Worm (Caenorhabditis elegans) whole organism, young adult: ENCODE data around the gene F23H12.5.

ENCODE experiments used
- B0019.2 ChIP-seq: fragments of 200-800 bp; sonication (Bioruptor generic); conservative IDR thresholded peaks from 2 replicates; pipeline ENCODE4 v1.3.6; 2022; ENCODE audit warnings: missing genetic modification reagents, missing genetic modification characterization, missing compliant biosample characterization
- B0336.3 ChIP-seq: fragments of 200-800 bp; sonication (Bioruptor generic); IDR thresholded peaks from 2 replicates; pipeline ENCODE4 v1.3.6; 2022; ENCODE audit warnings: missing genetic modification characterization, missing compliant biosample characterization
- C17E4.6 ChIP-seq: fragments of 200-800 bp; sonication (Bioruptor generic); IDR thresholded peaks from 2 replicates; pipeline ENCODE4 v1.3.6; 2022; ENCODE audit warnings: missing genetic modification reagents, missing genetic modification characterization, missing compliant biosample characterization
- F23B12.7 ChIP-seq: sonication (generic microtip); optimal IDR thresholded peaks from 2 replicates; lab custom pipeline; 2017; ENCODE audit warnings: missing genetic modification characterization, mild to moderate bottlenecking, missing compliant biosample characterization, antibody characterized with exemption, moderate library complexity; ENCODE audit not compliant: insufficient read depth
- F49E8.2 ChIP-seq: sonication (generic microtip); optimal IDR thresholded peaks from 3 replicates; lab custom pipeline; 2017; ENCODE audit warnings: missing genetic modification characterization, mild to moderate bottlenecking, missing compliant biosample characterization, antibody characterized with exemption, moderate library complexity; ENCODE audit not compliant: insufficient read depth
- F55B11.4 ChIP-seq: sonication (generic microtip); optimal IDR thresholded peaks from 2 replicates; lab custom pipeline; 2016; ENCODE audit warnings: missing compliant biosample characterization, missing genetic modification characterization, borderline replicate concordance; ENCODE audit not compliant: insufficient read depth
- F57A8.1 ChIP-seq: fragments of 200-800 bp; sonication (Bioruptor generic); optimal IDR thresholded peaks from 2 replicates; lab custom pipeline; 2018; ENCODE audit warnings: mild to moderate bottlenecking, missing genetic modification characterization, moderate library complexity, missing compliant biosample characterization
- Y95B8A.8 ChIP-seq: fragments of 200-800 bp; sonication (Bioruptor generic); IDR thresholded peaks from 2 replicates; pipeline ENCODE4 v1.3.6; 2022; ENCODE audit warnings: missing genetic modification reagents, missing genetic modification characterization, missing compliant biosample characterization
- ama-1 ChIP-seq, 3 experiments: fragments of 150-350 bp in 1 of 3; sonication (generic microtip) in 2 of 3; optimal IDR thresholded peaks; 2 replicates each; lab custom pipeline; 2014 to 2018; ENCODE audit warnings: missing biosample characterization in 2 of 3, missing genetic modification characterization in 2 of 3, missing genetic modification reagents in 2 of 3
- cebp-2 ChIP-seq: fragments of 200-800 bp; sonication (Bioruptor generic); IDR thresholded peaks from 2 replicates; pipeline ENCODE4 v1.3.6; 2022; ENCODE audit warnings: missing genetic modification characterization, missing compliant biosample characterization
- ceh-27 ChIP-seq: fragments of 200-800 bp; sonication (Bioruptor generic); optimal IDR thresholded peaks from 2 replicates; lab custom pipeline; 2018; ENCODE audit warnings: mild to moderate bottlenecking, missing genetic modification characterization, moderate library complexity, missing compliant biosample characterization
- ceh-91 ChIP-seq: fragments of 200-800 bp; sonication (Bioruptor generic); IDR thresholded peaks from 2 replicates; pipeline ENCODE4 v1.3.6; 2022; ENCODE audit warnings: missing genetic modification reagents, missing genetic modification characterization, missing compliant biosample characterization
- chd-7 ChIP-seq: sonication (generic microtip); optimal IDR thresholded peaks from 2 replicates; lab custom pipeline; 2016; ENCODE audit warnings: mild to moderate bottlenecking, missing genetic modification characterization, moderate library complexity, missing compliant biosample characterization
- dpff-1 ChIP-seq: sonication (generic microtip); optimal IDR thresholded peaks from 2 replicates; lab custom pipeline; 2017; ENCODE audit warnings: mild to moderate bottlenecking, missing genetic modification characterization, missing compliant biosample characterization
- dpl-1 ChIP-seq: fragments of 150-350 bp; optimal IDR thresholded peaks from 2 replicates; lab custom pipeline; 2014; ENCODE audit warnings: missing biosample characterization, missing genetic modification reagents, missing genetic modification characterization
- egrh-3 ChIP-seq: fragments of 200-800 bp; sonication (Bioruptor generic); IDR thresholded peaks from 2 replicates; pipeline ENCODE4 v1.3.6; 2022; ENCODE audit warnings: missing genetic modification reagents, missing genetic modification characterization, missing compliant biosample characterization
- ekl-4 ChIP-seq: fragments of 200-800 bp; sonication (Bioruptor generic); IDR thresholded peaks from 2 replicates; pipeline ENCODE4 v1.3.6; 2022; ENCODE audit warnings: missing genetic modification reagents, missing genetic modification characterization, missing compliant biosample characterization
- ets-4 ChIP-seq: fragments of 200-800 bp; sonication (Bioruptor generic); optimal IDR thresholded peaks from 2 replicates; lab custom pipeline; 2018; ENCODE audit warnings: mild to moderate bottlenecking, missing genetic modification characterization, missing compliant biosample characterization
- him-1 ChIP-seq: sonication (generic microtip); optimal IDR thresholded peaks from 2 replicates; lab custom pipeline; 2016; ENCODE audit warnings: missing genotype, missing genetic modification reagents, missing genetic modification characterization, missing compliant biosample characterization
- hlh-12 ChIP-seq: sonication (generic microtip); optimal IDR thresholded peaks from 2 replicates; lab custom pipeline; 2016; ENCODE audit warnings: missing genetic modification characterization, missing compliant biosample characterization
- hlh-26 ChIP-seq: fragments of 200-800 bp; sonication (Bioruptor generic); conservative IDR thresholded peaks from 2 replicates; pipeline ENCODE4 v1.3.6; 2022; ENCODE audit warnings: missing genetic modification reagents, missing genetic modification characterization, missing compliant biosample characterization
- hmg-1.2 ChIP-seq: fragments of 200-800 bp; sonication (Bioruptor generic); IDR thresholded peaks from 2 replicates; pipeline ENCODE4 v1.3.6; 2022; ENCODE audit warnings: missing genetic modification reagents, missing genetic modification characterization, missing compliant biosample characterization
- hmg-20 ChIP-seq: fragments of 200-800 bp; sonication (Bioruptor generic); IDR thresholded peaks from 2 replicates; pipeline ENCODE4 v1.3.6; 2022; ENCODE audit warnings: missing genetic modification reagents, missing genetic modification characterization, missing compliant biosample characterization
- hsf-1 ChIP-seq: fragments of 200-800 bp; sonication (Bioruptor generic); IDR thresholded peaks from 2 replicates; pipeline ENCODE4 v1.3.6; 2022; ENCODE audit warnings: missing genetic modification reagents, missing genetic modification characterization, missing compliant biosample characterization
- lsy-27 ChIP-seq: sonication (generic microtip); optimal IDR thresholded peaks from 2 replicates; lab custom pipeline; 2017; ENCODE audit warnings: missing genetic modification characterization, mild to moderate bottlenecking, missing compliant biosample characterization, antibody characterized with exemption, missing genotype, borderline replicate concordance; ENCODE audit not compliant: insufficient read depth
- madf-3 ChIP-seq: fragments of 200-800 bp; sonication (Bioruptor generic); IDR thresholded peaks from 2 replicates; pipeline ENCODE4 v1.3.6; 2022; ENCODE audit warnings: missing genetic modification reagents, missing genetic modification characterization, missing compliant biosample characterization
- madf-6 ChIP-seq: fragments of 200-800 bp; sonication (Bioruptor generic); IDR thresholded peaks from 2 replicates; pipeline ENCODE4 v1.3.6; 2022; ENCODE audit warnings: missing genetic modification reagents, missing genetic modification characterization, missing compliant biosample characterization
- madf-8 ChIP-seq: fragments of 200-800 bp; sonication (Bioruptor generic); conservative IDR thresholded peaks from 2 replicates; pipeline ENCODE4 v1.3.6; 2022; ENCODE audit warnings: missing genetic modification reagents, missing genetic modification characterization, missing compliant biosample characterization
- mcd-1 ChIP-seq: fragments of 200-800 bp; sonication (Bioruptor generic); IDR thresholded peaks from 2 replicates; pipeline ENCODE4 v1.3.6; 2022; ENCODE audit warnings: missing genetic modification reagents, missing genetic modification characterization, missing compliant biosample characterization
- mel-28 ChIP-seq: sonication (generic microtip); optimal IDR thresholded peaks from 2 replicates; lab custom pipeline; 2016; ENCODE audit warnings: borderline replicate concordance, mild to moderate bottlenecking, missing genetic modification characterization, missing compliant biosample characterization
- mxl-1 ChIP-seq: sonication (generic microtip); optimal IDR thresholded peaks from 2 replicates; lab custom pipeline; 2016; ENCODE audit warnings: missing genetic modification characterization, missing compliant biosample characterization
- nfya-2 ChIP-seq: fragments of 200-800 bp; sonication (Bioruptor generic); IDR thresholded peaks from 2 replicates; pipeline ENCODE4 v1.3.6; 2022; ENCODE audit warnings: missing genetic modification reagents, missing genetic modification characterization, missing compliant biosample characterization
- nfyb-1 ChIP-seq: fragments of 200-800 bp; sonication (Bioruptor generic); IDR thresholded peaks from 2 replicates; pipeline ENCODE4 v1.3.6; 2022; ENCODE audit warnings: missing genetic modification reagents, missing genetic modification characterization, missing compliant biosample characterization
- pha-4 ChIP-seq: fragments of 150-350 bp; sonication (generic microtip); optimal IDR thresholded peaks from 2 replicates; lab custom pipeline; 2014; ENCODE audit warnings: missing biosample characterization, missing genetic modification reagents, missing genetic modification characterization
- repo-1 ChIP-seq: sonication (generic microtip); optimal IDR thresholded peaks from 2 replicates; lab custom pipeline; 2017; ENCODE audit warnings: mild to moderate bottlenecking, missing genetic modification characterization, missing compliant biosample characterization
- sdz-38 ChIP-seq: sonication (generic microtip); optimal IDR thresholded peaks from 2 replicates; lab custom pipeline; 2016; ENCODE audit warnings: missing genotype, missing genetic modification characterization, missing compliant biosample characterization
- sea-2 ChIP-seq: fragments of 200-800 bp; sonication (Bioruptor generic); IDR thresholded peaks from 2 replicates; pipeline ENCODE4 v1.3.6; 2022; ENCODE audit warnings: missing genetic modification characterization, missing compliant biosample characterization
- snpc-1.3 ChIP-seq: sonication (generic microtip); optimal IDR thresholded peaks from 2 replicates; lab custom pipeline; 2017; ENCODE audit warnings: missing genetic modification characterization, mild to moderate bottlenecking, missing compliant biosample characterization, antibody characterized with exemption, moderate library complexity, missing genotype, missing genetic modification reagents; ENCODE audit not compliant: insufficient read depth
- snpc-3.4 ChIP-seq: sonication (generic microtip); optimal IDR thresholded peaks from 2 replicates; lab custom pipeline; 2017; ENCODE audit warnings: missing genetic modification characterization, mild to moderate bottlenecking, missing compliant biosample characterization, antibody characterized with exemption, moderate library complexity, missing genotype, missing genetic modification reagents
- snpc-4 ChIP-seq, 5 experiments: fragments of 150-350 bp in 1 of 5; sonication (generic microtip) in 4 of 5; optimal IDR thresholded peaks; 2 replicates each; lab custom pipeline; 2014 to 2018; ENCODE audit warnings: missing genetic modification characterization in 5 of 5, missing biosample characterization in 3 of 5, antibody characterized with exemption in 2 of 5, mild to moderate bottlenecking in 2 of 5, missing compliant biosample characterization in 2 of 5, missing genotype in 2 of 5, moderate library complexity in 2 of 5, missing genetic modification reagents in 1 of 5
- tbx-9 ChIP-seq: sonication (generic microtip); optimal IDR thresholded peaks from 2 replicates; lab custom pipeline; 2016; ENCODE audit warnings: borderline replicate concordance, missing genetic modification characterization, inconsistent platforms, missing compliant biosample characterization
- tlf-1 ChIP-seq: fragments of 200-800 bp; sonication (Bioruptor generic); optimal IDR thresholded peaks from 2 replicates; lab custom pipeline; 2018; ENCODE audit warnings: mild to moderate bottlenecking, missing genetic modification characterization, missing compliant biosample characterization
- unc-130 ChIP-seq: sonication (generic microtip); optimal IDR thresholded peaks from 2 replicates; lab custom pipeline; 2016; ENCODE audit warnings: missing genetic modification reagents, missing genetic modification characterization, missing compliant biosample characterization
- ztf-18 ChIP-seq: sonication (generic microtip); optimal IDR thresholded peaks from 2 replicates; lab custom pipeline; 2016; ENCODE audit warnings: missing genotype, mild to moderate bottlenecking, missing genetic modification characterization, missing compliant biosample characterization
- ztf-26 ChIP-seq: sonication (generic microtip); optimal IDR thresholded peaks from 2 replicates; lab custom pipeline; 2017; ENCODE audit warnings: missing genetic modification characterization, missing compliant biosample characterization
- ztf-3 ChIP-seq: fragments of 200-800 bp; sonication (Bioruptor generic); optimal IDR thresholded peaks from 2 replicates; lab custom pipeline; 2018; ENCODE audit warnings: mild to moderate bottlenecking, missing genetic modification characterization, missing compliant biosample characterization
- ztf-6 ChIP-seq: fragments of 200-800 bp; sonication (Bioruptor generic); IDR thresholded peaks from 2 replicates; pipeline ENCODE4 v1.3.6; 2022; ENCODE audit warnings: missing genetic modification reagents, missing genetic modification characterization, missing compliant biosample characterization

F23H12.5 gene

DNA sequence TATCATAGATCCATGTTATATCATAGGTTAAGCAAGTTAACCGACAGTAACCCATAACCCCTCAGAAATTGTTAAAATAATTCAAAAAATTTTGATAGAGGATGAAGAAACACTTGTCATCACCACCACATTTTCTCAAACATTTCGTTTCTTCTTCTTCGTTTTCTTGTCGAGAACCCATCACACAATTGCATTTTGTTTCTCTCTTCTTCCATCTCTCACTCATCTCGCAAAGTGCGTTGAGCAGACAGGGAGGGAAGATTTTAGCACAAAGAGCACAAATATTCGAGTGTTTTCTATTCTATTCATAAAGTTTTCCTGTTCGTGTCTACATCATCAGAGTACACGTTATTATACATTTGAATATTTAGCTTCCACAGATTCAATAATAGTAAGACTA lies 44.0 kb upstream of the F23H12.5 start (continued):
- TF ChIP-seq nfya-2 (no peak), F57A8.1 (GFP tag; lab: Kevin White, UChicago) (no peak), ekl-4 (GFP tag; lab: Robert Waterston, UW) (peak; percentile 62; the same call in 1 of the 2 replicates), ztf-6 (GFP tag; lab: Robert Waterston, UW) (no peak), madf-8 (no peak), egrh-3 (GFP tag; lab: Robert Waterston, UW) (no peak), hmg-20 (no peak), snpc-3.4 (no peak), tlf-1 (GFP tag; lab: Kevin White, UChicago) (no peak), ztf-3 (GFP tag; lab: Kevin White, UChicago) (no peak), ama-1 (optimal IDR thresholded peaks at IDR 0.05; lab: Kevin White, UChicago) (no peak), ama-1 (GFP tag; optimal IDR thresholded peaks at IDR 0.05; lab: Kevin White, UChicago) (no peak), madf-6 (GFP tag; lab: Robert Waterston, UW) (0 out of 2 replicates have a peak, but pooled peaks have one; percentile 7), hsf-1 (peak; percentile 67), ceh-91 (GFP tag; lab: Robert Waterston, UW) (no peak), cebp-2 (no peak), hlh-12 (tag; lab: Kevin White, UChicago) (no peak), B0336.3 (GFP tag; lab: Robert Waterston, UW) (0 out of 2 replicates have a peak, but pooled peaks have one; percentile 10), dpff-1 (tag; lab: Kevin White, UChicago) (no peak), F23B12.7 (tag; lab: Kevin White, UChicago) (no peak), ceh-27 (GFP tag; lab: Kevin White, UChicago) (peak; percentile 48), F49E8.2 (tag; lab: Kevin White, UChicago) (no peak), pha-4 (tag; lab: Kevin White, UChicago) (no peak), snpc-4 (GFP tag; optimal IDR thresholded peaks at IDR 0.05; lab: Kevin White, UChicago) (no peak), snpc-4 (tag; optimal IDR thresholded peaks at IDR 0.05; lab: Kevin White, UChicago) (no peak), snpc-1.3 (tag; lab: Kevin White, UChicago) (peak; percentile 32), C17E4.6 (GFP tag; lab: Robert Waterston, UW) (no peak), mcd-1 (no peak), F55B11.4 (tag; lab: Kevin White, UChicago) (no peak), sea-2 (GFP tag; lab: Robert Waterston, UW) (no peak), nfyb-1 (GFP tag; lab: Robert Waterston, UW) (0 out of 2 replicates have a peak, but pooled peaks have one; percentile 44)

DNA sequence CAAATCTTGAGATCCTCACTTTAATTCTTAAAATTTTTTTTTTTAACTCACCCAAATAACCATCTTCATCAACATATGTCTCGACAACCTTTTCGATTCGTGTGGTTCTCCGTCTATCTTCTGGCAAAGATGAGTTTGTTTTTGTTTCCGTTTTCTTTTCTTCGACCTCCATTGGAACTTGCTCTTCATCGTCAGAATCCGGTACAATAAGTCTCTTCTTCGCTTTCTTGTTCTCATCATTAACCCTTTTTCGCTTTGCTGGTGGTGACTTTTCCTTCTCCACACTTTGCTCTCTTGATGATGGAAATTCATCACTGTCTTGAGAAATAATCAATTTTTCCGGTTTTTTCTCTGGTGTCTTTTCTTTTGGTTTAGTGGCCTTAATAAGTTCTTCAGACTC lies 42.4 kb upstream of the F23H12.5 start:
- no peak for TF ChIP-seq chd-7 (tag; lab: Kevin White, UChicago)
- TF ChIP-seq unc-130 (GFP tag; lab: Kevin White, UChicago), result no peak
- TF ChIP-seq mel-28, result no peak
- no peak for TF ChIP-seq tbx-9 (tag; lab: Kevin White, UChicago)
- TF ChIP-seq ets-4 (GFP tag; lab: Kevin White, UChicago), result no peak
- no peak for TF ChIP-seq him-1 (tag; lab: Kevin White, UChicago)
- TF ChIP-seq ztf-18 (tag; lab: Kevin White, UChicago), result no peak
- TF ChIP-seq repo-1 (tag; lab: Kevin White, UChicago), result no peak
- TF ChIP-seq hlh-26 (GFP tag; lab: Robert Waterston, UW), result no peak
- TF ChIP-seq hmg-1.2, result no peak
- TF ChIP-seq madf-3 (GFP tag; lab: Robert Waterston, UW), result no peak
- no peak for TF ChIP-seq B0019.2 (GFP tag; lab: Robert Waterston, UW)
- no peak for TF ChIP-seq ztf-26 (tag; lab: Kevin White, UChicago)
- TF ChIP-seq nfyb-1 (GFP tag; lab: Robert Waterston, UW), result no peak
- TF ChIP-seq egrh-3 (GFP tag; lab: Robert Waterston, UW), result no peak
- TF ChIP-seq lsy-27 (tag; lab: Kevin White, UChicago), result no peak
- no peak for TF ChIP-seq dpl-1 (GFP tag; lab: Kevin White, UChicago)
- no peak for TF ChIP-seq sdz-38 (tag; lab: Kevin White, UChicago)
- TF ChIP-seq mxl-1, result no peak
- TF ChIP-seq Y95B8A.8 (GFP tag; lab: Robert Waterston, UW), result no peak
- TF ChIP-seq, all 124 proteins: peak for 0
